Worm (Caenorhabditis elegans) whole organism, midembryonic: Measurements from ENCODE around the gene T13G4.1.

Experiments
- T22C8.4 ChIP-seq: fragments of 200-800 bp; sonication (Bioruptor generic); IDR thresholded peaks from 2 replicates; pipeline ENCODE4 v1.3.6; 2022; ENCODE audit warnings: missing genetic modification characterization, missing compliant biosample characterization
- cog-1 ChIP-seq: sonication (generic microtip); optimal IDR thresholded peaks from 2 replicates; lab custom pipeline; 2016; ENCODE audit warnings: missing genetic modification characterization, missing compliant biosample characterization
- flt-1 ChIP-seq: fragments of 200-800 bp; sonication (Bioruptor generic); IDR thresholded peaks from 2 replicates; pipeline ENCODE4 v1.3.6; 2022; ENCODE audit warnings: missing genetic modification characterization, missing compliant biosample characterization
- klf-2 ChIP-seq: fragments of 200-800 bp; sonication (Bioruptor generic); conservative IDR thresholded peaks from 2 replicates; pipeline ENCODE4 v1.3.6; 2022; ENCODE audit warnings: missing genetic modification reagents, missing genetic modification characterization, missing compliant biosample characterization
- med-1 ChIP-seq: sonication (generic microtip); optimal IDR thresholded peaks from 2 replicates; lab custom pipeline; 2017; ENCODE audit warnings: missing genetic modification characterization, mild to moderate bottlenecking, missing compliant biosample characterization, antibody characterized with exemption, missing genetic modification reagents; ENCODE audit not compliant: insufficient read depth
- ref-1 ChIP-seq: fragments of 200-800 bp; sonication (Bioruptor generic); conservative IDR thresholded peaks from 2 replicates; pipeline ENCODE4 v1.3.6; 2022; ENCODE audit warnings: missing genetic modification reagents, missing genetic modification characterization, missing compliant biosample characterization
- tab-1 ChIP-seq: fragments of 200-800 bp; sonication (Bioruptor generic); IDR thresholded peaks from 2 replicates; pipeline ENCODE4 v1.3.6; 2022; ENCODE audit warnings: missing genetic modification characterization, missing compliant biosample characterization
- ztf-23 ChIP-seq: fragments of 200-800 bp; sonication (Bioruptor generic); IDR thresholded peaks from 2 replicates; pipeline ENCODE4 v1.3.6; 2022; ENCODE audit warnings: missing genetic modification reagents, missing genetic modification characterization, missing compliant biosample characterization
- ztf-29 ChIP-seq: fragments of 200-800 bp; sonication (Bioruptor generic); IDR thresholded peaks from 2 replicates; pipeline ENCODE4 v1.3.6; 2022; ENCODE audit warnings: missing genetic modification reagents, missing genetic modification characterization, missing compliant biosample characterization

T13G4.1 gene

DNA sequence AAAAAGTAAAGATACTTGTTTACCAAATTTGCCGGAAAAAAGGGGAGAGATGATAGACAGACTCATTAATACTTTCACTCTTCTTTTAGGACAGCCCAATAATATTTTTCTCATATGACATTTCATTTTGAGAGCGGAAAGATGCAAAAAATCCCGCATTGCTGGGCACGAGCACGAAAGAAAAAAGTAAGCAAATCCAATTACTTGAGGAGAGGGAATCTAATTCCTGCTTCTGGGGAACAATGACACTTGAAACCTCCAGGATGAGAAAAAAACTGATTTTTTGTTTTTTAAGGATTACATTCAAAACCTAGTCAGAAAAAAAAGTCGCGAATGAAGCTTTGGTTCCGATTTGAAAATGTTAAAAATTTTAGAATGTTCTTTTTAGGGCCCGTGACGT, 23.9 kb downstream of the T13G4.1 start:
- no peak for TF ChIP-seq ztf-29 (GFP tag; lab: Robert Waterston, UW)

DNA sequence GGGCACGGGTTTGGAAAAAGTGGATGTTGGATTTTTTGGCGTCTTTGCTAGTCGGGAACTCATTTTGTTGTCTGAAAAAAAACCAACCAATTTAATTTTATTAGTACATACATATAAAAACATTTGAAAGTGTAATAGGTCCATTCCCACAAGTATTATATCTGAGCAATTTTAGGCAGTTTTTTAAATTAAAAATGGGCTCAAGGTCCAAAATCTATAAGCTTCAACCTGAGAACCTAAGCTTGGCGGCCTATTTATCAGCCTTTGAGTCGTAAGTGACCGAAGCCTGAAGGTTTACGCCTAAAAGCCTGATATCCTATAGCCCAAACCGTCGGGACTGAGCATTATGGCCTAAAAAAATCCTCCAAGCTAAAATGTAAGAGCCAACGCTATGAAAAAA, 25.5 kb downstream of the T13G4.1 start:
- TF ChIP-seq klf-2 (GFP tag; lab: Robert Waterston, UW) (no peak), ref-1 (GFP tag; lab: Robert Waterston, UW) (no peak), ztf-23 (GFP tag; lab: Robert Waterston, UW) (no peak), T22C8.4 (no peak), cog-1 (no peak), tab-1 (no peak), flt-1 (no peak), med-1 (no peak), ztf-29 (GFP tag; lab: Robert Waterston, UW) (no peak)

DNA sequence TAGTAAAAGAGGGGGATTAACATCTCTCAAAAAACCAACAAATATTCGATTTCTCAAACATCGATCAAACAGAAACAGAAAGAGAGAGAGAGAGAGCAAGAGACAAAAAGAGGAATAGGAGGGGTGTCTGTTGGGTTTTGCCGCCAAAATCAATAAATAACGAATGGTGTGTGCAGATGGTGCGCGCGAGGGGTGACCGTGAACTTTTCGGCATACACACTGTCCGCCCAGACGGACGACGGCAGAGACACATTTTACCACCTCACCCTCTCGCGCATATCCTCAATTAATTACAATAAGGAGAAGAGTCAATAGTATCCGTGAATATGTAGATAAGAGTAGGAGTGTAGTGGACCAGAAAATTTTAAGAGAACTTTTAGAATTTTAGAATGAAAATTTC, 29.4 kb downstream of the T13G4.1 start:
- TF ChIP-seq ztf-23 (GFP tag; lab: Robert Waterston, UW): no peak
- no peak for TF ChIP-seq flt-1
- TF ChIP-seq ref-1 (GFP tag; lab: Robert Waterston, UW): no peak
- peak; percentile 48; the same call in 1 of the 2 replicates for TF ChIP-seq T22C8.4

DNA sequence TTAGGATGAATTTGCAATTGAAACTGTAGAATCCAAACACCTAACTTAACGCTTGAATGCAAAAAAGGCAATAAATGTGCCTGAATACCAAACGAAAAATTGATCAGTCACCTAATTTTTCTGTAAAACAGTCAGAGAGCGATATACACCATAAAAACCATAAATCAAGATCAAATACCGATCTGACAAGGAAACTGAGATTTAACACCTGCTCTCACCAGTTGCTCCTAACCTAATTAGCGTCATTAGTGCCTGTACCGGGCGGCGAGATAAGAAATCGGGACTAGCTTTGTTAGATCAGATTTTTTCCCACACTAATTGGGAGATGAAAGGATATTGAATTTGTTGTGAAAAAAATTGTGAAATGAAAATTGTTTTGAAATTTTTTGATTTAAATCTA, 30.1 kb downstream of the T13G4.1 start:
- no peak for TF ChIP-seq cog-1
- TF ChIP-seq tab-1: no peak
- no peak for TF ChIP-seq ref-1 (GFP tag; lab: Robert Waterston, UW)
- no peak for TF ChIP-seq ztf-29 (GFP tag; lab: Robert Waterston, UW)
- TF ChIP-seq med-1: no peak
- TF ChIP-seq flt-1: no peak
- no peak for TF ChIP-seq ztf-23 (GFP tag; lab: Robert Waterston, UW)
- TF ChIP-seq T22C8.4: no peak
- TF ChIP-seq klf-2 (GFP tag; lab: Robert Waterston, UW): no peak

DNA sequence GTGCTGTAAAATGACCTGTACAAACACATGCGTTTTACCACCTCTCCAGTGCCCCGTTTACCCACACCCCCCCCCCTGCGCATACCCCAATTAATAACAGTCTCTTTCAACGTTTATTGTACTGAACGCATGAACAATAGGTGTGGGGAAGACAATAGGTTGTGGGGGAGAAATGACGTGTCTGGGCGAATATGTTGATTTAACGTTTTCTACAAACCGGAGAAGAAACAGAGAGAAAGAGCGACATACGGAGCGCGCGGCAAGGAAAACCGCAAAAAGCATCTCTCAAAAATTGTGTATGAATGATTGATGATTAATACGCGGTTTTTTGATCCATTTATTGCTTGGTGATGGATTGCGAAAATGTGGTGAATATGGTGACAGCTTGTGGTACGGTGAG, 30.9 kb downstream of the T13G4.1 start:
- 0 out of 2 replicates have a peak, but pooled peaks have one; percentile 59 for TF ChIP-seq flt-1
- TF ChIP-seq med-1: no peak
- TF ChIP-seq tab-1: 0 out of 2 replicates have a peak, but pooled peaks have one; percentile 43
- TF ChIP-seq ztf-23 (GFP tag; lab: Robert Waterston, UW): 0 out of 2 replicates have a peak, but pooled peaks have one; percentile 10
- no peak for TF ChIP-seq cog-1
- no peak for TF ChIP-seq ztf-29 (GFP tag; lab: Robert Waterston, UW)
- TF ChIP-seq ref-1 (GFP tag; lab: Robert Waterston, UW): no peak
- no peak for TF ChIP-seq klf-2 (GFP tag; lab: Robert Waterston, UW)
- no peak for TF ChIP-seq T22C8.4

DNA sequence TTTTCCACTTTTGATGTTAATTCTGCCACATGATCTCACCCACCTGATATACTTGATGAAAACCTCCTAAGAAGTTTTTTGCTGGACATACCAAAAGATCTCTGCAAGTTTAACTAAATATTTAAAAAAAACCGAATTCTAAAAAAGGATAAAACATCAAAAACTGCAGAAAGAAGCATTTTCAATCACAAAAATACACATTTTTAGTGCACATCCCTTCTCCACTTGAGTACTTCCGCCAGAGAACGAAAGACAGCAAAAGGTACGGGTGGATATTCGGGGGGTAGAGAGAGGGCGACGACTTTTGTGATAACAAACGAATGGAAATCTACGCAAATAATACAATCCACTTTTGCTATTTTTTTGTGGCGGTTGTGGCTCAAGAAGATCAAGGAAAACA, 37.7 kb downstream of the T13G4.1 start, which contains the start of gene C46H3.2:
C46H3.2 (minus strand) TSS at position 101 of the 400 bp plus-strand sequence.
- TF ChIP-seq cog-1 (no peak), ztf-29 (GFP tag; lab: Robert Waterston, UW) (no peak), med-1 (no peak), T22C8.4 (no peak), tab-1 (no peak), flt-1 (no peak), ztf-23 (GFP tag; lab: Robert Waterston, UW) (no peak)

DNA sequence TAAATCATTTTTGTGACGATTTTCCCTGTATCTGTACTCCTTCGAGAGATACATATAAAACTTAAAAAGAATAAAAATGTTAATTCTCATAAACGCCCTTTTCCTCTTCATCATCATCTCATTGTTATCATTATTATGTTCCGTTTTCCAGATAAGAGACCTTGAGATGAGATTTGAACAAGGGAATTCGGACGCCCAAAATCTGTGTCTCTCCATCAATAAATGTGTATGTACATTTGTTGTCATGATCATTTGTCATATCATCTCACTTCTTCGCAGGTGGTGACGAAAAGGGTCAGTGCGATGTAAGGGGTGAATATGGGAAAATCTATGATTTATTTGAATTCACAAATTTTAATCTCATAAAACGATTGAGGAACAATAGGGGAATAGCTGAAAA, 39.1 kb downstream of the T13G4.1 start:
- no peak for TF ChIP-seq cog-1
- TF ChIP-seq flt-1: no peak
- no peak for TF ChIP-seq tab-1
- no peak for TF ChIP-seq ztf-23 (GFP tag; lab: Robert Waterston, UW)
- TF ChIP-seq ref-1 (GFP tag; lab: Robert Waterston, UW): no peak
- TF ChIP-seq med-1: no peak
- TF ChIP-seq ztf-29 (GFP tag; lab: Robert Waterston, UW): no peak
- no peak for TF ChIP-seq klf-2 (GFP tag; lab: Robert Waterston, UW)
- TF ChIP-seq T22C8.4: no peak

DNA sequence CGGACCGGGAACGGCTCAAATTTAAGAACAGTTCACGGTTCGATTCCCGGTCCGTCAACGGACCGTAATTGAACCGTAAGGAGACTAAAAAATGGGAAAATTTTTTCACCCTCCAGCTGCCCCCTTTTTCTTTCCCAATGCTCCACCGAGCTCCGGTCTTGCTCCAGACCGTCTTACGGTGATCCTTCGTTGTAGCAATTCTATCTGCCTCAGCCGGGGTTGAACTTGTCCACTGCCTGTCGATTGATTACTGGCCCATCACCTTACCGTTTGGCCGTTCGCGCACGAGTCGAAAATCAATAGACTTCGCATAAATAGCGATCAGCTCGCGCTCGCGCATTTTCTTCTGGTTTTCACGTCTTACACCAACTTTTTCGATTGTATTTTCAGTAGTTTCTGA, 40.9 kb downstream of the T13G4.1 start:
- peak; percentile 41; the same call in 1 of the 2 replicates for TF ChIP-seq flt-1

DNA sequence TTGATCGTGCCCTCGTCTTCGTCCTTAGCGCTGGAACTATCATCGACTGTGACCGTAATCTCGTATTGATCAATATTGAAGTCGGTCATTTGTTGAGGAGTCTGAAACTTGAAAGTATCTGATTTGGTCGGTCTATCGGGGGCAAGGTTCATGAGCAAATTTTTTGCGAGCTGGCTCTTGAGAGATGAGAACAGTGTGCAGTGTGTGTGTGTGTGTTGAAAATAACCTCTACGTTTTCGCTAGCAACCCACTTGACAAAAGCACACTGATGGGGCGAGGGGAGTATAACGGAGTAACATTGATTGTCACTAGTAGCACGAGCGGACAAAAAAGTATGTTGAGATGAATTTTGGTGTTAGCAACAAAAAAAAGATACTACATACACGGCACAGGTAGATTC, 45.9 kb downstream of the T13G4.1 start, which contains the start of gene C25G6.3:
C25G6.3 (minus strand) TSS at position 101 of the 400 bp plus-strand sequence.
- TF ChIP-seq flt-1: no peak
- TF ChIP-seq ref-1 (GFP tag; lab: Robert Waterston, UW): no peak
- no peak for TF ChIP-seq tab-1

DNA sequence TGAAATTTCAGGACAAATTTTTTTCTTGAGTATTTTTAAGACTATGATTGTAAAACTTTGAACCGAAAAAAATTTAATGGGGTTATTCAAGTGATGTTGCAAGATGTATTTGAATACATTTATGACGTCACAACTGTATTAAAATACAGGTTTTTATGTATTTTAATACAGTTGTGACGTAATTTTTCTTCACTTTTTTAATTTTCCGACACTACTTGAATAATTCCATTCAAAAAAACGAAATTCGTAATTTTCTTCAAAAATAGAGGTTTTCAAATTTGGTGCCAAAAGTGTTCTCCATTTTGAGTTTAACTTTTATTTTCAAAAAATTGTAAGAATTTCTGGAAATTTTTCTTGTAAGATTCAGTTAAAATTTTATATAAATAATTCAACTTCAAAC, 49.8 kb downstream of the T13G4.1 start:
- TF ChIP-seq ztf-29 (GFP tag; lab: Robert Waterston, UW): no peak
- no peak for TF ChIP-seq tab-1
- no peak for TF ChIP-seq med-1
- no peak for TF ChIP-seq ztf-23 (GFP tag; lab: Robert Waterston, UW)
- no peak for TF ChIP-seq cog-1
- no peak for TF ChIP-seq klf-2 (GFP tag; lab: Robert Waterston, UW)
- no peak for TF ChIP-seq ref-1 (GFP tag; lab: Robert Waterston, UW)
- TF ChIP-seq T22C8.4: no peak
- no peak for TF ChIP-seq flt-1
